Fruit fly (Drosophila melanogaster) whole organism, prepupa: ENCODE data around the gene CG15414.
A peak's percentile ranks its signal among the peaks of the same experiment; 100 is the strongest.

Experiments
- CG10631 ChIP-seq: fragments of 200-800 bp; sonication (Bioruptor generic); optimal IDR thresholded peaks from 2 replicates; lab custom pipeline; 2016; ENCODE audit warnings: missing biosample characterization, missing genetic modification characterization
- CG11294 ChIP-seq: fragments of 200-800 bp; sonication (Bioruptor generic); IDR thresholded peaks from 2 replicates; pipeline ENCODE4 v1.3.6; 2022; ENCODE audit warnings: missing biosample characterization, missing genetic modification characterization
- CG11902 ChIP-seq: fragments of 200-800 bp; sonication (Bioruptor generic); optimal IDR thresholded peaks from 3 replicates; lab custom pipeline; 2016; ENCODE audit warnings: missing biosample characterization, missing genetic modification characterization
- CG3032 ChIP-seq: fragments of 200-800 bp; optimal IDR thresholded peaks from 2 replicates; lab custom pipeline; 2019; ENCODE audit warnings: missing biosample characterization, mild to moderate bottlenecking, missing genetic modification characterization, moderate library complexity
- CG31627 ChIP-seq: fragments of 200-800 bp; sonication (Bioruptor generic); optimal IDR thresholded peaks from 3 replicates; lab custom pipeline; 2016; ENCODE audit warnings: missing biosample characterization, missing genetic modification characterization
- CG34406 ChIP-seq: fragments of 200-800 bp; sonication (Bioruptor generic); optimal IDR thresholded peaks from 3 replicates; lab custom pipeline; 2016; ENCODE audit warnings: missing biosample characterization, missing genetic modification characterization
- CG4318 ChIP-seq: fragments of 200-800 bp; sonication (Bioruptor generic); optimal IDR thresholded peaks from 3 replicates; lab custom pipeline; 2017; ENCODE audit warnings: missing biosample characterization, mild to moderate bottlenecking, missing genetic modification characterization
- CG6792 ChIP-seq: fragments of 200-800 bp; sonication (Bioruptor generic); optimal IDR thresholded peaks from 3 replicates; lab custom pipeline; 2016; ENCODE audit warnings: missing biosample characterization, missing genetic modification characterization
- CG6808 ChIP-seq: fragments of 200-800 bp; sonication (Bioruptor generic); optimal IDR thresholded peaks from 3 replicates; lab custom pipeline; 2017; ENCODE audit warnings: missing biosample characterization, missing genetic modification characterization, mild to moderate bottlenecking, moderate library complexity, missing genetic modification reagents
- CG7368 ChIP-seq: fragments of 200-800 bp; sonication (Bioruptor generic); optimal IDR thresholded peaks from 3 replicates; lab custom pipeline; 2016; ENCODE audit warnings: missing biosample characterization, missing genetic modification characterization
- CG8632 ChIP-seq: fragments of 200-800 bp; sonication (Bioruptor generic); optimal IDR thresholded peaks from 3 replicates; lab custom pipeline; 2016; ENCODE audit warnings: missing biosample characterization, missing genetic modification characterization
- Eip75B ChIP-seq: fragments of 200-800 bp; sonication (Bioruptor generic); optimal IDR thresholded peaks from 3 replicates; lab custom pipeline; 2016; ENCODE audit warnings: missing biosample characterization, missing genetic modification characterization
- Eip78C ChIP-seq: fragments of 200-800 bp; sonication (Bioruptor generic); peaks from one replicate; lab custom pipeline; 2016; ENCODE audit warnings: missing biosample characterization, missing genetic modification characterization
- Ets96B ChIP-seq: fragments of 200-800 bp; optimal IDR thresholded peaks from 2 replicates; lab custom pipeline; 2019; ENCODE audit warnings: missing biosample characterization, mild to moderate bottlenecking, missing genetic modification characterization, moderate library complexity
- Hr39 ChIP-seq: fragments of 200-800 bp; sonication (Bioruptor generic); optimal IDR thresholded peaks from 2 replicates; lab custom pipeline; 2016; ENCODE audit warnings: missing biosample characterization, missing genetic modification characterization
- Lpt ChIP-seq: fragments of 200-800 bp; sonication (Bioruptor generic); optimal IDR thresholded peaks from 3 replicates; lab custom pipeline; 2016; ENCODE audit warnings: missing biosample characterization, missing genetic modification characterization
- OdsH ChIP-seq: fragments of 200-800 bp; sonication (Bioruptor generic); optimal IDR thresholded peaks from 3 replicates; lab custom pipeline; 2016; ENCODE audit warnings: missing biosample characterization, missing genetic modification characterization
- Smox ChIP-seq: fragments of 200-800 bp; sonication (Bioruptor generic); optimal IDR thresholded peaks from 3 replicates; lab custom pipeline; 2016; ENCODE audit warnings: missing biosample characterization, missing genetic modification characterization
- Sox102F ChIP-seq: fragments of 200-800 bp; sonication (Bioruptor generic); optimal IDR thresholded peaks from 2 replicates; lab custom pipeline; 2016; ENCODE audit warnings: missing biosample characterization, mild to moderate bottlenecking, missing genetic modification characterization
- Sox15 ChIP-seq: fragments of 200-800 bp; sonication (Bioruptor generic); optimal IDR thresholded peaks from 3 replicates; lab custom pipeline; 2016; ENCODE audit warnings: missing biosample characterization, missing genetic modification characterization
- acj6 ChIP-seq: fragments of 200-800 bp; sonication (Bioruptor generic); optimal IDR thresholded peaks from 3 replicates; lab custom pipeline; 2016; ENCODE audit warnings: missing biosample characterization, missing genetic modification characterization
- cyc ChIP-seq: fragments of 200-800 bp; sonication (Bioruptor generic); optimal IDR thresholded peaks from 3 replicates; lab custom pipeline; 2016; ENCODE audit warnings: missing biosample characterization, missing genetic modification characterization
- dac ChIP-seq: fragments of 200-800 bp; sonication (Bioruptor generic); optimal IDR thresholded peaks from 2 replicates; lab custom pipeline; 2017; ENCODE audit warnings: missing biosample characterization, mild to moderate bottlenecking, missing genetic modification characterization
- dsx ChIP-seq: fragments of 200-800 bp; optimal IDR thresholded peaks from 3 replicates; lab custom pipeline; 2019; ENCODE audit warnings: missing biosample characterization, mild to moderate bottlenecking, missing genetic modification characterization, moderate library complexity; ENCODE audit not compliant: poor library complexity, severe bottlenecking
- esn ChIP-seq: fragments of 200-800 bp; sonication (Bioruptor generic); optimal IDR thresholded peaks from 2 replicates; lab custom pipeline; 2016; ENCODE audit warnings: missing biosample characterization, mild to moderate bottlenecking, missing genetic modification characterization, moderate library complexity
- fd85E ChIP-seq: fragments of 200-800 bp; sonication (Bioruptor generic); optimal IDR thresholded peaks from 3 replicates; lab custom pipeline; 2016; ENCODE audit warnings: missing biosample characterization, missing genetic modification characterization
- fkh ChIP-seq: fragments of 200-800 bp; sonication (Bioruptor generic); optimal IDR thresholded peaks from 3 replicates; lab custom pipeline; 2017; ENCODE audit warnings: missing biosample characterization, mild to moderate bottlenecking, missing genetic modification characterization, moderate library complexity
- pdm3 ChIP-seq: fragments of 200-800 bp; sonication (Bioruptor generic); optimal IDR thresholded peaks from 3 replicates; lab custom pipeline; 2016; ENCODE audit warnings: missing biosample characterization, missing genetic modification characterization
- salr ChIP-seq, 2 experiments: fragments of 200-800 bp; sonication (Bioruptor generic); optimal IDR thresholded peaks; 3 replicates each; lab custom pipeline; 2016 to 2018; ENCODE audit warnings: missing biosample characterization in 2 of 2, missing genetic modification characterization in 2 of 2, mild to moderate bottlenecking in 1 of 2
- spab ChIP-seq: fragments of 200-800 bp; sonication (Bioruptor generic); optimal IDR thresholded peaks from 2 replicates; lab custom pipeline; 2017; ENCODE audit warnings: missing biosample characterization, mild to moderate bottlenecking, missing genetic modification characterization, missing genetic modification reagents
- ss ChIP-seq, 2 experiments: fragments of 200-800 bp; sonication (Bioruptor generic); optimal IDR thresholded peaks; 2 replicates in 1 of 2; 3 replicates in 1 of 2; lab custom pipeline; 2017 to 2018; ENCODE audit warnings: mild to moderate bottlenecking in 2 of 2, missing biosample characterization in 2 of 2, missing genetic modification characterization in 2 of 2, moderate library complexity in 1 of 2
- svp ChIP-seq: fragments of 200-800 bp; sonication (Bioruptor generic); peaks from one replicate; lab custom pipeline; 2016; ENCODE audit warnings: missing biosample characterization, missing genetic modification characterization
- vri ChIP-seq: fragments of 200-800 bp; sonication (Bioruptor generic); optimal IDR thresholded peaks from 3 replicates; lab custom pipeline; 2016; ENCODE audit warnings: missing biosample characterization, mild to moderate bottlenecking, missing genetic modification characterization

CG15414 gene

dm6 chr2L:3482037-3482436 lies 8.8 kb downstream of the CG15414 start (continued):
- peak; percentile 41 for TF ChIP-seq OdsH (GFP tag; lab: Kevin White, UChicago)
- TF ChIP-seq CG31627 = no peak
- TF ChIP-seq CG6808 (GFP tag; lab: Kevin White, UChicago) = no peak
- no peak for TF ChIP-seq ss (GFP tag; optimal IDR thresholded peaks at IDR 0.05; lab: Kevin White, UChicago)
- TF ChIP-seq Hr39 (GFP tag; lab: Kevin White, UChicago) = peak; percentile 9
- no peak for TF ChIP-seq CG7368 (GFP tag; lab: Kevin White, UChicago)
- TF ChIP-seq Sox102F (GFP tag; lab: Kevin White, UChicago) = no peak
- no peak for TF ChIP-seq esn (GFP tag; lab: Kevin White, UChicago)
- TF ChIP-seq salr (GFP tag; optimal IDR thresholded peaks at IDR 0.05; lab: Kevin White, UChicago) = no peak
- TF ChIP-seq CG6792 (GFP tag; lab: Kevin White, UChicago) = no peak
- peak; percentile 17 for TF ChIP-seq Lpt (GFP tag; lab: Kevin White, UChicago)
- no peak for TF ChIP-seq CG3032 (tag; lab: Kevin White, UChicago)
- no peak for TF ChIP-seq acj6 (GFP tag; lab: Kevin White, UChicago)
- TF ChIP-seq, all 60 proteins: peak for 21

DNA sequence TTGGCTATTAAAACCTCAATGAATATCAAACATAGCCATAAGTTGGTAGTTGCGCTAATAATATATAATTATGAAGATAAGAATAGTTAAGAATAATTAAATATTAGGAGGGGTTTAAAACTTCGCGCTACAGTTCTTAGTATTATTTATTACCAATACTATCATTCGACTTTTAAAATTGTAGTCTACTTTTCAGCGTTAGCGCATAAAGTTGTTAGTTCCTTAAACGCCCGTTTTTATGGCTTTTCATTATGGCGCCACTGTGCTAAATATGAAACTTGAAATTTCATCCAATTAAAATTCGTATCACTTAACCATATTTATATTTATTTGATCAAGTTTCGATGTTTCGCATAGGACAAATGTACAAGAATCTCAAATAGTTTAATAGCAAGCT lies 10.4 kb downstream of the CG15414 start:
- TF ChIP-seq cyc (GFP tag; lab: Kevin White, UChicago) (no peak), Eip78C (GFP tag; lab: Kevin White, UChicago) (peak; percentile 41), Eip75B (GFP tag; lab: Kevin White, UChicago) (no peak), esn (GFP tag; lab: Kevin White, UChicago) (peak; percentile 8), acj6 (GFP tag; lab: Kevin White, UChicago) (no peak), svp (GFP tag; lab: Kevin White, UChicago) (peak; percentile 55), Ets96B (tag; lab: Kevin White, UChicago) (no peak), CG11902 (no peak), CG11294 (GFP tag; lab: Robert Waterston, UW) (no peak), Smox (GFP tag; lab: Kevin White, UChicago) (no peak), spab (GFP tag; lab: Kevin White, UChicago) (no peak), CG34406 (GFP tag; lab: Kevin White, UChicago) (no peak), CG4318 (no peak), salr (GFP tag; optimal IDR thresholded peaks at IDR 0.05; lab: Kevin White, UChicago) (no peak), pdm3 (peak; percentile 21), CG3032 (tag; lab: Kevin White, UChicago) (no peak), CG10631 (GFP tag; lab: Kevin White, UChicago) (no peak), fd85E (GFP tag; lab: Kevin White, UChicago) (no peak), CG8632 (GFP tag; lab: Kevin White, UChicago) (no peak), dsx (GFP tag; lab: Kevin White, UChicago) (no peak), Sox15 (GFP tag; lab: Kevin White, UChicago) (no peak), dac (GFP tag; lab: Kevin White, UChicago) (no peak), OdsH (GFP tag; lab: Kevin White, UChicago) (no peak)

DNA sequence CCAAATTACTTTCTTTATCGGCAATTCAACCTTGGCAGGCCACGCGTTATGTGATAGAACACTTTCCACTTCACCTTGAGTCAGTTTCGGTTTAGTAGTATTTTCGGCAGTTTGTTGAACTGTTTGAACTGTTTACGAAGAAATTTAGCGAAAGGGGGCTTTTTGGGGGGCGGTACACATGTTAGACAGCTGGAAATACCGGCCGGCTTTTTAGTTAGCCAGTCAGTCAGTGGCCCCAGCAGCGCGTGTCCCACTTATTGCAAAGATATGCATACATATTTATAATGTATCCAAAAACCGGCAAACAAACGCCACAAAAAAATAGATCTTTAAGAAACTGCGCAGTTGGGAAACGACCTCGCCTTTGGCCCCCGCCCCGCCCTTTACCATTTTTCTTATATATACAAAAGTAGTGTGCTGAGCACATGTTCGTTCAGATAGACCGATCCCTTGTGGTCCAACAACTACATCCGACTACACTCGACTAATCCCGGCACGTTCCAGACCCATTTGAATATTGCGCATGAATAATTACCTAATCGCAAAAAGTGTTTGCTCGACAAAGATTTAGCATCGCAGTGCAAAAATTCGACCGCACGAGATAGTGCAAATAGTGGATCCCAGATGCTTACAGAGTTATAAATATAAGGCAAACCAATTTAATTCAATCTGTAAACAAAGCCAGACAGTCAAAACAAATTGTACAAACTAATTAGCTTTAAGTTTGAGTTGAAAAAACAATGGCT lies 11.0 kb downstream of the CG15414 start:
- TF ChIP-seq CG31627 = no peak
- peak; percentile 12 for TF ChIP-seq fkh (GFP tag; lab: Kevin White, UChicago)
- peak; percentile 46 for TF ChIP-seq vri (GFP tag; lab: Kevin White, UChicago)
- peak; percentile 50 for TF ChIP-seq svp (GFP tag; lab: Kevin White, UChicago)
- no peak for TF ChIP-seq pdm3
- TF ChIP-seq, all 60 proteins: peak for 3
